Fruit fly (Drosophila melanogaster): ENCODE data around the gene Lsp1beta.

The Lsp1beta gene

DNA sequence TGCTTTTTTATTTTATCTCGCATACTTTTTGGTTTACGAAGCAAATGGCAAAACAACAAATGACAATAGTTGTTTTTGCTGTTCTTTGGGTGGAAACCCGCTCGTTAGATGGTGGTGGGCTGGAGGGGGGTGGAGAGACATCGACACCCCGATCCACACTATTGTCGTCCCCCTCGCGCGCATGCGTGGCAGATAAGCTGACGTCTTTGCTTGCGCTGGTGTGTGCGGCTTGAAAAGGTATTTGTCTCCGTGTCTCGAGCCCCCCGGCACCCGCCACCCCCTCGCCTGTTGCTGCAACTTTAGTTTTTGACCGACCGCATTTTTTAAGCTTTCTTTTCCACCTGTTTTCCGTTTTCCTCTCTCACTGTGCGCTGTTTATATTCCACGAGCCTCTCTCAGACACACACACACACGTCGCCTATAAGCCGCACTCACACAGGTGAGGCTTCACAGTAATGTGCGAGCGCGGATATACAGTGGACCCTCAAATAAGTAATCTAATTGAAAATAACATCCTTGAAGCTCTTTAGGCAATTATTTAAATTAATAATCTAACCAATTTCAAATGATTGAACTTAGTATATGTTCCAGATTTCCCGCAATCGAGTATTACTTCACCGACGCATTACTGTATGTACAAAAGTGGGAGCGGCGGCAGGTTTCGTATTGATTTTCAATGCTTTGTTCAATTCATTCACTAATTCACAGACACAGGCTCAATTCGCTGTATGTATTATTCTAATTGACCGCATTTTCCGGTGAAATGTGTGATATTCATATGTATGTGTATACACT is 31.2 kb upstream of the Lsp1beta start (continued):
- TF ChIP-seq schlank (tag; optimal IDR thresholded peaks at IDR 0.05) (peak; percentile 90), CG12769 (tag; optimal IDR thresholded peaks at IDR 0.05) (peak; percentile 97), CG8478 (optimal IDR thresholded peaks at IDR 0.05) (no peak), Ets97D (GFP tag; optimal IDR thresholded peaks at IDR 0.05) (peak; percentile 69), run (tag; optimal IDR thresholded peaks at IDR 0.05) (peak; percentile 78), pros (GFP tag; optimal IDR thresholded peaks at IDR 0.05) (peak; percentile 80), CG9727 (GFP tag; optimal IDR thresholded peaks at IDR 0.05) (peak; percentile 91), vfl (GFP tag; optimal IDR thresholded peaks at IDR 0.05) (peak; percentile 79), CG1792 (GFP tag; optimal IDR thresholded peaks at IDR 0.05) (peak; percentile 86), repo (GFP tag; optimal IDR thresholded peaks at IDR 0.05) (peak; percentile 82), CG4617 (GFP tag; optimal IDR thresholded peaks at IDR 0.05; ENCODE audit: borderline replicate concordance) (peak; percentile 50), CG5180 (GFP tag; optimal IDR thresholded peaks at IDR 0.05) (peak; percentile 82), lilli (GFP tag; optimal IDR thresholded peaks at IDR 0.05) (peak; percentile 96), bowl (GFP tag; IDR thresholded peaks at IDR 0.05) (peak; percentile 89), odd (GFP tag; optimal IDR thresholded peaks at IDR 0.05) (peak; percentile 78), ab (GFP tag; optimal IDR thresholded peaks at IDR 0.05) (peak; percentile 72), CG10431 (GFP tag; optimal IDR thresholded peaks at IDR 0.05) (peak; percentile 70), Awh (GFP tag; IDR thresholded peaks at IDR 0.05) (peak; percentile 95), CG17829 (tag; optimal IDR thresholded peaks at IDR 0.05) (peak; percentile 90), tll (GFP tag; optimal IDR thresholded peaks at IDR 0.05) (no peak), Xrp1 (GFP tag; IDR thresholded peaks at IDR 0.05) (peak; percentile 95), CG12659 (GFP tag; optimal IDR thresholded peaks at IDR 0.05) (peak; percentile 94), pita (GFP tag; optimal IDR thresholded peaks at IDR 0.05) (no peak), Atf-2 (GFP tag; optimal IDR thresholded peaks at IDR 0.05) (peak; percentile 87), gro (GFP tag; optimal IDR thresholded peaks at IDR 0.05) (peak; percentile 87), cad (GFP tag; optimal IDR thresholded peaks at IDR 0.05) (no peak), CG2116 (GFP tag; optimal IDR thresholded peaks at IDR 0.05) (peak; percentile 37), CG10462 (GFP tag; optimal IDR thresholded peaks at IDR 0.05) (peak; percentile 84), tap (tag; optimal IDR thresholded peaks at IDR 0.05) (peak; percentile 92), CG4328 (GFP tag; optimal IDR thresholded peaks at IDR 0.05) (peak; percentile 80), trh (GFP tag; optimal IDR thresholded peaks at IDR 0.05) (peak; percentile 69), CG9817 (tag; optimal IDR thresholded peaks at IDR 0.05) (peak; percentile 96), lmd (GFP tag; IDR thresholded peaks at IDR 0.05) (peak; percentile 95), BtbVII (GFP tag; optimal IDR thresholded peaks at IDR 0.05) (peak; percentile 90), Kr (GFP tag; optimal IDR thresholded peaks at IDR 0.05) (no peak), sc (optimal IDR thresholded peaks at IDR 0.05) (no peak), sc (GFP tag; optimal IDR thresholded peaks at IDR 0.05) (peak; percentile 75), twi (tag; optimal IDR thresholded peaks at IDR 0.05) (peak; percentile 83), Camta (GFP tag; optimal IDR thresholded peaks at IDR 0.05) (peak; percentile 90), CG16815 (GFP tag; optimal IDR thresholded peaks at IDR 0.05) (peak; percentile 86), pzg (GFP tag; optimal IDR thresholded peaks at IDR 0.05) (peak; percentile 14), PHDP (tag; optimal IDR thresholded peaks at IDR 0.05) (peak; percentile 94), esg (GFP tag; conservative IDR thresholded peaks at IDR 0.05) (peak; percentile 92), mam (GFP tag; optimal IDR thresholded peaks at IDR 0.05) (peak; percentile 95), CG7271 (tag; optimal IDR thresholded peaks at IDR 0.05) (peak; percentile 28), dm (GFP tag; optimal IDR thresholded peaks at IDR 0.05) (peak; percentile 75), hth (optimal IDR thresholded peaks at IDR 0.05) (no peak), sr (GFP tag; IDR thresholded peaks at IDR 0.05) (peak; percentile 78; the same call in 2 of the 3 replicates), Stat92E (GFP tag; optimal IDR thresholded peaks at IDR 0.05) (peak in 1 of 3 experiments; percentile 66), jigr1 (GFP tag; IDR thresholded peaks at IDR 0.05) (peak; percentile 88; the same call in 2 of the 3 replicates)

All from whole organism, embryonic.